Fruit fly (Drosophila melanogaster): ENCODE results near the gene CG31140.

The CG31140 gene

DNA sequence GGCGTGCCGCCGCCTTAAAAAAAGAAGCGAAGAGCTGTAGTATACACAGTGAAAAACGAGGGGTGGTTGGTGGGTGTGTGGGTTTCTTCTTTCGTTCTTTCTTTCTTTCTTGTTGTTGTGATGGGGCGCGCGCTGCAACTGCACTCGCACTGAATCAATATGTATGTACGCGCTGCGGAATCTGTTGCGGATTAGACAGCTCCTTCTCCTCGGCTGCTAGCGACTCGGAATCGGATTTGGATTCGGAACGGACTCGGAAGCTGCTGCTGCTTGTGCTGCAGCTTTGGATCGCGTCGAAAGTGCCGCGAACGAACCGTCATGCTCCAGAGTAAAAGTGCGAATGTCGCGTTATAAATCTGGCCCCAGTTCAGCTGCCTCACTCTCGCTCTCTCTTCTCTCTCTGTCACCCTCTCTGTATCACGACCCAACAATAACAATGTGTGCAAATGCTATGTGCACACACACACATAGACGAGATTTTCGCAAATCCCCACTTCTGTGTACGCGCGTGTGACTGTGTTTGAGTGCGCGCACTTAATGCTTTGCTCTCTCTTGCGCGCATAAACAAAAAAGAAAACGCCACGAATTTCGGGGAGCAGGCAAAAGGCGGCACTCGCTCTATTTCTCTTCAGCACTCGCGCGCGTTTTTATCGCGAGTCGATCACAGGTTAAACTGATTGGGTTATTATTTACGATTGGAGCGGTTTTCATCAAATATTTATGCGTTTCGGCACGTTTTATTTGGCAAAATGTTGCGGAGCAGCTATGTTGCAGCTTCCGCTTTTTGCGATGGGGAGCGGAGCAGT, 68.2 kb downstream of the CG31140 start (continued):
- TF ChIP-seq CG4730 (GFP tag; IDR thresholded peaks at IDR 0.05) (no peak), CG11723 (GFP tag; optimal IDR thresholded peaks at IDR 0.05) (no peak), CG7556 (GFP tag; optimal IDR thresholded peaks at IDR 0.05) (no peak), CG33557 (GFP tag; optimal IDR thresholded peaks at IDR 0.05) (no peak), Blimp-1 (GFP tag; optimal IDR thresholded peaks at IDR 0.05) (peak; percentile 24), ci (GFP tag; IDR thresholded peaks at IDR 0.05) (no peak; the same call in 2 of the 3 replicates), eyg (GFP tag; optimal IDR thresholded peaks at IDR 0.05) (no peak), E2f2 (GFP tag; IDR thresholded peaks at IDR 0.05) (no peak), CG32767 (GFP tag; IDR thresholded peaks at IDR 0.05) (0 out of 2 replicates have a peak, but pooled peaks have one; percentile 32), CG13287 (GFP tag; IDR thresholded peaks at IDR 0.05; ENCODE audit: partially characterized antibody) (no peak; the same call in 1 of the 2 replicates), CG10431 (GFP tag; optimal IDR thresholded peaks at IDR 0.05) (no peak), fd3F (GFP tag; optimal IDR thresholded peaks at IDR 0.05) (no peak), CG1529 (GFP tag; optimal IDR thresholded peaks at IDR 0.05) (no peak), CG30431 (GFP tag; optimal IDR thresholded peaks at IDR 0.05) (no peak), CG3995 (GFP tag; optimal IDR thresholded peaks at IDR 0.05) (no peak), CG31365 (tag; optimal IDR thresholded peaks at IDR 0.05) (no peak), Opbp (GFP tag; IDR thresholded peaks at IDR 0.05; ENCODE audit: partially characterized antibody) (no peak), Side (GFP tag; optimal IDR thresholded peaks at IDR 0.05) (no peak), Scr (GFP tag; IDR thresholded peaks at IDR 0.05; ENCODE audit: partially characterized antibody) (no peak), CTCF (GFP tag; optimal IDR thresholded peaks at IDR 0.05) (no peak), CG13424 (tag; optimal IDR thresholded peaks at IDR 0.05) (peak; percentile 2), CG7357 (GFP tag; IDR thresholded peaks at IDR 0.05) (no peak), sqz (GFP tag; optimal IDR thresholded peaks at IDR 0.05) (no peak), CG18619 (GFP tag; optimal IDR thresholded peaks at IDR 0.05) (no peak), Chrac-16 (GFP tag; optimal IDR thresholded peaks at IDR 0.05) (no peak), CG3281 (GFP tag; optimal IDR thresholded peaks at IDR 0.05) (peak; percentile 6), Bteb2 (GFP tag; optimal IDR thresholded peaks at IDR 0.05) (no peak), CG11560 (tag; IDR thresholded peaks at IDR 0.05) (no peak), Mrtf (GFP tag; IDR thresholded peaks at IDR 0.05) (no peak), CG10979 (tag; optimal IDR thresholded peaks at IDR 0.05) (no peak), HLH54F (GFP tag; optimal IDR thresholded peaks at IDR 0.05) (no peak), Gug (GFP tag; IDR thresholded peaks at IDR 0.05) (no peak), CG8359 (GFP tag; optimal IDR thresholded peaks at IDR 0.05; ENCODE audit: borderline replicate concordance) (no peak), vfl (GFP tag; optimal IDR thresholded peaks at IDR 0.05) (no peak), CG8924 (tag; optimal IDR thresholded peaks at IDR 0.05) (no peak), row (GFP tag; IDR thresholded peaks at IDR 0.05) (peak; percentile 31; the same call in 2 of the 3 replicates), cwo (GFP tag; optimal IDR thresholded peaks at IDR 0.05) (no peak), Neu2 (GFP tag; optimal IDR thresholded peaks at IDR 0.05; ENCODE audit: borderline replicate concordance) (no peak), Awh (GFP tag; IDR thresholded peaks at IDR 0.05) (no peak), CG15479 (GFP tag; optimal IDR thresholded peaks at IDR 0.05) (peak; percentile 53), Ada2b (GFP tag; IDR thresholded peaks at IDR 0.05) (no peak), CG11247 (GFP tag; IDR thresholded peaks at IDR 0.05) (no peak), onecut (GFP tag; IDR thresholded peaks at IDR 0.05) (peak; percentile 43), CG32772 (GFP tag; IDR thresholded peaks at IDR 0.05) (no peak), D19A (tag; optimal IDR thresholded peaks at IDR 0.05) (peak; percentile 22), sima (GFP tag; optimal IDR thresholded peaks at IDR 0.05) (no peak), CG2116 (GFP tag; optimal IDR thresholded peaks at IDR 0.05) (no peak), Dip2 (GFP tag; IDR thresholded peaks at IDR 0.05) (no peak), CG7372 (GFP tag; IDR thresholded peaks at IDR 0.05) (peak; percentile 25; the same call in 1 of the 2 replicates), CG30020 (tag; optimal IDR thresholded peaks at IDR 0.05) (no peak)

All from whole organism, embryonic.